Worm (Caenorhabditis elegans): ENCODE measurements around the gene B0457.6.

ce11 chrII:8895398-8895797 lies 26.8 kb upstream of the B0457.6 start:
- TF ChIP-seq attf-4 (tag; optimal IDR thresholded peaks at IDR 0.05) = no peak
- no peak for TF ChIP-seq F49E8.2 (tag; optimal IDR thresholded peaks at IDR 0.05; ENCODE audit: borderline replicate concordance)
- no peak for TF ChIP-seq ztf-11 (tag; optimal IDR thresholded peaks at IDR 0.05)
- TF ChIP-seq aly-2 (tag; optimal IDR thresholded peaks at IDR 0.05) = no peak
- TF ChIP-seq D1046.2 (GFP tag; IDR thresholded peaks at IDR 0.05) = no peak

Data from whole organism, L4 larva.